In the genomic region with DNA sequence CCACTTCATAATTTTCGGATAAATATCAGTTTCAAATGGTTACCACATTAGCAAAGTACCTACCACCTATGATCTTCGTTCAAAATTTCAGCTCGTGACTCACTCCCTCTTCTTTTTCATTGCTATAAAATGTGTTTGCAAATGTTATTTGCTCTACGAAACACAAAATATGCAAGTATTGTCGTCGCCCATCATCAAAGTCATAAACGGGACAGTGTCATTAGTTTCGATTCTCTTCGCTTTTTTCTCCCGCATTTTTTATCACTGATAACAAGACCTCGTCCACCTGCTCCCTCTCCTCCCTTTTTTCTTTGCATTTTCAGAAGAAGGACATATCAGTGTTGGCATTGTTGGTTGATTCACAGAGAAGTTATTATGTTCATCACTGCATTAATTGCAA, we compare ENCODE assay signal across 5 worm cellular contexts.
TF ChIP-seq lines count a peak whose summit lies in the region.

C50F4.1 (plus strand) TSS at position 324 of the 400 bp plus-strand sequence.

TF ChIP-seq in whole organism, L1 larva, 84 proteins besides CTCF, POLR2A, EP300 and RAD21:
- TF ChIP-seq snpc-4 (tag; optimal IDR thresholded peaks at IDR 0.05; lab: Kevin White, UChicago) (no peak), nhr-20 (tag; optimal IDR thresholded peaks at IDR 0.05; lab: Kevin White, UChicago) (peak; percentile 11), isw-1 (GFP tag; IDR thresholded peaks at IDR 0.05; lab: Robert Waterston, UW) (no peak), nhr-19 (GFP tag; conservative IDR thresholded peaks at IDR 0.05; lab: Robert Waterston, UW) (no peak), nhr-71 (tag; optimal IDR thresholded peaks at IDR 0.05; lab: Kevin White, UChicago) (no peak), egl-27 (tag; optimal IDR thresholded peaks at IDR 0.05; lab: Kevin White, UChicago) (no peak), vab-15 (tag; optimal IDR thresholded peaks at IDR 0.05; lab: Kevin White, UChicago) (no peak), nhr-85 (tag; lab: Kevin White, UChicago) (no peak), alr-1 (tag; optimal IDR thresholded peaks at IDR 0.05; lab: Kevin White, UChicago; ENCODE audit: borderline replicate concordance) (no peak), elt-2 (tag; optimal IDR thresholded peaks at IDR 0.05; lab: Kevin White, UChicago) (peak; percentile 77), hlh-17 (GFP tag; optimal IDR thresholded peaks at IDR 0.05; lab: Kevin White, UChicago; ENCODE audit: borderline replicate concordance) (no peak), unc-98 (GFP tag; IDR thresholded peaks at IDR 0.05; lab: Robert Waterston, UW) (no peak), lin-35 (GFP tag; optimal IDR thresholded peaks at IDR 0.05; lab: Kevin White, UChicago) (peak in 1 of 2 experiments; percentile 7), efl-1 (optimal IDR thresholded peaks at IDR 0.05; lab: Kevin White, UChicago) (no peak), efl-1 (GFP tag; optimal IDR thresholded peaks at IDR 0.05 in 1 of 2; lab: Kevin White, UChicago) (peak in 1 of 2 experiments; percentile 41), nhr-237 (tag; optimal IDR thresholded peaks at IDR 0.05; lab: Kevin White, UChicago) (no peak), elt-3 (tag; optimal IDR thresholded peaks at IDR 0.05; lab: Kevin White, UChicago) (no peak)

TF ChIP-seq in whole organism, L2 larva, 48 proteins besides CTCF, POLR2A, EP300 and RAD21:
- TF ChIP-seq crh-2 (tag; optimal IDR thresholded peaks at IDR 0.05; lab: Kevin White, UChicago) (peak; percentile 17), gmeb-1 (tag; optimal IDR thresholded peaks at IDR 0.05; lab: Kevin White, UChicago) (peak; percentile 3), sem-4 (tag; optimal IDR thresholded peaks at IDR 0.05; lab: Kevin White, UChicago) (no peak), unc-55 (GFP tag; optimal IDR thresholded peaks at IDR 0.05; lab: Kevin White, UChicago) (no peak), ztf-1 (GFP tag; conservative IDR thresholded peaks at IDR 0.05; lab: Robert Waterston, UW) (no peak), Y55F3AM.14 (GFP tag; optimal IDR thresholded peaks at IDR 0.05; lab: Kevin White, UChicago) (no peak), zag-1 (tag; optimal IDR thresholded peaks at IDR 0.05; lab: Kevin White, UChicago) (no peak), ceh-16 (tag; optimal IDR thresholded peaks at IDR 0.05; lab: Kevin White, UChicago) (no peak), nhr-12 (tag; optimal IDR thresholded peaks at IDR 0.05; lab: Kevin White, UChicago) (no peak), fos-1 (tag; optimal IDR thresholded peaks at IDR 0.05; lab: Kevin White, UChicago) (peak; percentile 88), nhr-23 (tag; optimal IDR thresholded peaks at IDR 0.05; lab: Kevin White, UChicago) (no peak), sma-9 (GFP tag; optimal IDR thresholded peaks at IDR 0.05; lab: Kevin White, UChicago) (peak; percentile 45), sma-9 (tag; optimal IDR thresholded peaks at IDR 0.05; lab: Kevin White, UChicago) (no peak), mdl-1 (tag; optimal IDR thresholded peaks at IDR 0.05; lab: Kevin White, UChicago) (no peak), nhr-6 (tag; optimal IDR thresholded peaks at IDR 0.05; lab: Kevin White, UChicago) (no peak), unc-39 (tag; optimal IDR thresholded peaks at IDR 0.05; lab: Kevin White, UChicago) (no peak)

TF ChIP-seq in whole organism, L3 larva, 47 proteins besides CTCF, POLR2A, EP300 and RAD21:
- TF ChIP-seq jun-1 (tag; optimal IDR thresholded peaks at IDR 0.05; lab: Kevin White, UChicago) (no peak), nhr-28 (tag; optimal IDR thresholded peaks at IDR 0.05; lab: Kevin White, UChicago) (no peak), elt-3 (tag; optimal IDR thresholded peaks at IDR 0.05; lab: Kevin White, UChicago) (no peak), elt-2 (tag; optimal IDR thresholded peaks at IDR 0.05; lab: Kevin White, UChicago) (peak; percentile 79), pqm-1 (tag; optimal IDR thresholded peaks at IDR 0.05; lab: Kevin White, UChicago) (peak; percentile 80), nhr-67 (tag; optimal IDR thresholded peaks at IDR 0.05; lab: Kevin White, UChicago) (no peak), unc-39 (tag; optimal IDR thresholded peaks at IDR 0.05; lab: Kevin White, UChicago) (no peak), zag-1 (tag; optimal IDR thresholded peaks at IDR 0.05; lab: Kevin White, UChicago) (no peak), skn-1 (tag; optimal IDR thresholded peaks at IDR 0.05; lab: Kevin White, UChicago) (no peak), lsy-12 (tag; optimal IDR thresholded peaks at IDR 0.05; lab: Kevin White, UChicago) (no peak)

TF ChIP-seq in whole organism, L4 larva, 104 proteins besides CTCF, POLR2A, EP300 and RAD21:
- TF ChIP-seq dmd-9 (GFP tag; IDR thresholded peaks at IDR 0.05; lab: Robert Waterston, UW) (no peak), zfp-2 (tag; optimal IDR thresholded peaks at IDR 0.05; lab: Kevin White, UChicago) (no peak), ZK546.5 (tag; optimal IDR thresholded peaks at IDR 0.05; lab: Kevin White, UChicago) (no peak), mxl-3 (GFP tag; optimal IDR thresholded peaks at IDR 0.05; lab: Kevin White, UChicago) (peak; percentile 51), dmd-6 (GFP tag; IDR thresholded peaks at IDR 0.05; lab: Robert Waterston, UW) (peak; percentile 83), zip-11 (GFP tag; IDR thresholded peaks at IDR 0.05; lab: Robert Waterston, UW) (no peak), rbr-2 (tag; optimal IDR thresholded peaks at IDR 0.05; lab: Kevin White, UChicago) (no peak), pqm-1 (tag; optimal IDR thresholded peaks at IDR 0.05; lab: Kevin White, UChicago) (peak; percentile 91), F10B5.3 (tag; optimal IDR thresholded peaks at IDR 0.05; lab: Kevin White, UChicago) (no peak), nhr-28 (tag; optimal IDR thresholded peaks at IDR 0.05; lab: Kevin White, UChicago) (peak; percentile 82), hlh-11 (tag; optimal IDR thresholded peaks at IDR 0.05; lab: Kevin White, UChicago) (peak; percentile 69), hlh-30 (tag; optimal IDR thresholded peaks at IDR 0.05; lab: Kevin White, UChicago; ENCODE audit: insufficient read depth) (peak; percentile 45), madf-9 (GFP tag; conservative IDR thresholded peaks at IDR 0.05; lab: Robert Waterston, UW) (no peak), mdt-29 (GFP tag; IDR thresholded peaks at IDR 0.05; lab: Robert Waterston, UW) (no peak), hif-1 (tag; optimal IDR thresholded peaks at IDR 0.05; lab: Kevin White, UChicago) (no peak), nhr-76 (tag; optimal IDR thresholded peaks at IDR 0.05; lab: Kevin White, UChicago) (no peak), daf-16 (GFP tag; optimal IDR thresholded peaks at IDR 0.05; lab: Kevin White, UChicago) (no peak), daf-16 (tag; optimal IDR thresholded peaks at IDR 0.05; lab: Kevin White, UChicago) (peak; percentile 49), php-3 (GFP tag; IDR thresholded peaks at IDR 0.05; lab: Robert Waterston, UW) (peak; percentile 86), ceh-62 (tag; optimal IDR thresholded peaks at IDR 0.05; lab: Kevin White, UChicago) (no peak), nhr-77 (tag; optimal IDR thresholded peaks at IDR 0.05; lab: Kevin White, UChicago) (peak; percentile 51), unc-62 (GFP tag; optimal IDR thresholded peaks at IDR 0.05 in 1 of 2; lab: Kevin White, UChicago) (peak in 1 of 2 experiments; percentile 88), unc-62 (tag; optimal IDR thresholded peaks at IDR 0.05; lab: Kevin White, UChicago) (no peak), lin-13 (GFP tag; optimal IDR thresholded peaks at IDR 0.05; lab: Kevin White, UChicago) (no peak)

TF ChIP-seq in whole organism, young adult, 124 proteins besides CTCF, POLR2A, EP300 and RAD21:
- no peak for TF ChIP-seq pbrm-1 (GFP tag; IDR thresholded peaks at IDR 0.05; lab: Robert Waterston, UW)
- no peak for TF ChIP-seq efl-1 (GFP tag; optimal IDR thresholded peaks at IDR 0.05; lab: Kevin White, UChicago)
- peak; percentile 95 for TF ChIP-seq nhr-80 (tag; optimal IDR thresholded peaks at IDR 0.05; lab: Kevin White, UChicago)
- peak; percentile 37 for TF ChIP-seq ets-4 (GFP tag; optimal IDR thresholded peaks at IDR 0.05; lab: Kevin White, UChicago)
- no peak for TF ChIP-seq F23B12.7 (tag; optimal IDR thresholded peaks at IDR 0.05; lab: Kevin White, UChicago; ENCODE audit: insufficient read depth)
- TF ChIP-seq lsy-27 (tag; optimal IDR thresholded peaks at IDR 0.05; lab: Kevin White, UChicago; ENCODE audit: borderline replicate concordance, insufficient read depth), result no peak
- TF ChIP-seq snpc-1.3 (tag; optimal IDR thresholded peaks at IDR 0.05; lab: Kevin White, UChicago; ENCODE audit: insufficient read depth), result no peak
- TF ChIP-seq C17E4.6 (GFP tag; IDR thresholded peaks at IDR 0.05; lab: Robert Waterston, UW), result no peak
- TF ChIP-seq chd-7 (tag; optimal IDR thresholded peaks at IDR 0.05; lab: Kevin White, UChicago), result no peak
- TF ChIP-seq K12H6.12 (tag; optimal IDR thresholded peaks at IDR 0.05; lab: Kevin White, UChicago), result no peak
- no peak for TF ChIP-seq ceh-27 (GFP tag; optimal IDR thresholded peaks at IDR 0.05; lab: Kevin White, UChicago)
- no peak for TF ChIP-seq lin-54 (GFP tag; optimal IDR thresholded peaks at IDR 0.05; lab: Kevin White, UChicago)
